Worm (Caenorhabditis elegans): ENCODE data around the gene acl-7.

DNA sequence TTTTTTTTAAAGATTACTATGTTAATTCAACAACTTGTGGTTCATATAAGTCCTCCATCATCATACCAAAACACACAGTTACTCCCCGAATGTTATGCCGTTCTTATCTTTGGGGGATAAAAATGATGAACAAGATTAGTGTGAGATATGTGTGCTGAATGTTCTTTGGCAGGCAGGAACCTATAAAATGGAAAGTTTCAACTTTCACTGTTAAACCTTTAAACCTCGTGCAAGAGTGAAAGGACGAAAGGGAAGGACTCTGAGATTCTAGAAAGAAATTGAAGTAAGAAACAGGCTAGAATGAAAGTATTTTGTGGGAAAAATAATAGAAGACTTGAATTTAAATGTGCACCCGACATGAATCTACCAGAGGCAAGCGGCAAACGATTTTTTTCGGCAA lies 3.7 kb upstream of the acl-7 start:
- TF ChIP-seq ama-1 (optimal IDR thresholded peaks at IDR 0.05) (no peak), ama-1 (GFP tag; optimal IDR thresholded peaks at IDR 0.05) (no peak), F55B11.4 (tag; optimal IDR thresholded peaks at IDR 0.05; ENCODE audit: borderline replicate concordance, insufficient read depth) (no peak), mcd-1 (GFP tag; IDR thresholded peaks at IDR 0.05) (no peak), sea-2 (GFP tag; IDR thresholded peaks at IDR 0.05) (no peak), hmg-1.2 (GFP tag; IDR thresholded peaks at IDR 0.05) (no peak), lin-54 (GFP tag; optimal IDR thresholded peaks at IDR 0.05) (no peak)
